Fruit fly (Drosophila melanogaster) whole organism, embryonic: ENCODE measurements around the gene CG9184.
A peak's percentile ranks its signal among the peaks of the same experiment; 100 is the strongest.

Experiments used
- Awh ChIP-seq: fragments of 200-800 bp; sonication (Bioruptor generic); IDR thresholded peaks from 2 replicates; pipeline ENCODE4, ENCODE4 v1.3.6; 2022; ENCODE audit warnings: missing biosample characterization, missing genetic modification characterization
- CG12219 ChIP-seq: fragments of 200-800 bp; sonication (Bioruptor generic); optimal IDR thresholded peaks from 3 replicates; lab custom pipeline; 2018; ENCODE audit warnings: missing biosample characterization, mild to moderate bottlenecking, missing genetic modification characterization
- CG12659 ChIP-seq: fragments of 200-800 bp; sonication (Bioruptor generic); optimal IDR thresholded peaks from 3 replicates; lab custom pipeline; 2017; ENCODE audit warnings: mild to moderate bottlenecking, missing biosample characterization, missing genetic modification reagents, missing genetic modification characterization
- CG1529 ChIP-seq: fragments of 200-800 bp; sonication (Bioruptor generic); optimal IDR thresholded peaks from 3 replicates; lab custom pipeline; 2018; ENCODE audit warnings: missing biosample characterization, missing genetic modification characterization
- CG15514 ChIP-seq: fragments of 200-800 bp; sonication (Bioruptor generic); optimal IDR thresholded peaks from 3 replicates; lab custom pipeline; 2017; ENCODE audit warnings: missing biosample characterization, missing genetic modification characterization, mild to moderate bottlenecking, moderate library complexity, missing genetic modification reagents
- CG1647 ChIP-seq: fragments of 200-800 bp; sonication (Bioruptor generic); optimal IDR thresholded peaks from 3 replicates; lab custom pipeline; 2016; ENCODE audit warnings: missing biosample characterization, missing genetic modification characterization
- CG17612 ChIP-seq: fragments of 200-800 bp; sonication (Bioruptor generic); IDR thresholded peaks from 2 replicates; pipeline ENCODE4 v1.3.6; 2022; ENCODE audit warnings: missing biosample characterization, missing genetic modification characterization
- CG17802 ChIP-seq: fragments of 200-800 bp; sonication (Bioruptor generic); optimal IDR thresholded peaks from 2 replicates; lab custom pipeline; 2018; ENCODE audit warnings: missing biosample characterization, mild to moderate bottlenecking, missing genetic modification characterization, moderate library complexity
- CG1832 ChIP-seq: fragments of 200-800 bp; sonication (Bioruptor generic); optimal IDR thresholded peaks from 2 replicates; lab custom pipeline; 2017; ENCODE audit warnings: missing biosample characterization, mild to moderate bottlenecking, missing genetic modification characterization, inconsistent platforms
- CG2202 ChIP-seq: fragments of 200-800 bp; sonication (Bioruptor generic); optimal IDR thresholded peaks from 2 replicates; lab custom pipeline; 2018; ENCODE audit warnings: missing biosample characterization, mild to moderate bottlenecking, missing genetic modification characterization
- CG30403 ChIP-seq: fragments of 200-800 bp; sonication (Bioruptor generic); optimal IDR thresholded peaks from 3 replicates; lab custom pipeline; 2016; ENCODE audit warnings: missing biosample characterization, missing genetic modification characterization
- CG32767 ChIP-seq: fragments of 200-800 bp; sonication (Bioruptor generic); IDR thresholded peaks from 2 replicates; pipeline ENCODE4 v1.3.6; 2022; ENCODE audit warnings: missing biosample characterization, missing genetic modification characterization
- CG32772 ChIP-seq: fragments of 200-800 bp; sonication (Bioruptor generic); IDR thresholded peaks from 2 replicates; pipeline ENCODE4 v1.3.6; 2022; ENCODE audit warnings: missing biosample characterization, missing genetic modification characterization
- CG33213 ChIP-seq: fragments of 200-800 bp; sonication (Bioruptor generic); optimal IDR thresholded peaks from 3 replicates; lab custom pipeline; 2016; ENCODE audit warnings: missing biosample characterization, missing genetic modification characterization
- CG33557 ChIP-seq: fragments of 200-800 bp; sonication (Bioruptor generic); optimal IDR thresholded peaks from 2 replicates; lab custom pipeline; 2019; ENCODE audit warnings: missing biosample characterization, mild to moderate bottlenecking, missing genetic modification characterization, moderate library complexity
- CG4282 ChIP-seq: fragments of 200-800 bp; sonication (Bioruptor generic); optimal IDR thresholded peaks from 2 replicates; lab custom pipeline; 2016; ENCODE audit warnings: missing biosample characterization, missing genetic modification characterization
- CG4328 ChIP-seq: fragments of 200-800 bp; sonication (Bioruptor generic); optimal IDR thresholded peaks from 3 replicates; lab custom pipeline; 2017; ENCODE audit warnings: missing biosample characterization, missing genetic modification reagents, missing genetic modification characterization
- CG6175 ChIP-seq: fragments of 200-800 bp; sonication (Bioruptor generic); IDR thresholded peaks from 3 replicates; pipeline ENCODE4 v1.3.6; 2022; ENCODE audit warnings: missing biosample characterization, missing genetic modification characterization
- CG6854 ChIP-seq: fragments of 200-800 bp; sonication (Bioruptor generic); optimal IDR thresholded peaks from 3 replicates; lab custom pipeline; 2017; ENCODE audit warnings: missing biosample characterization, mild to moderate bottlenecking, missing genetic modification characterization
- CG7928 ChIP-seq: fragments of 200-800 bp; sonication (Bioruptor generic); optimal IDR thresholded peaks from 2 replicates; lab custom pipeline; 2017; ENCODE audit warnings: missing biosample characterization, mild to moderate bottlenecking, missing genetic modification characterization
- CG8089 ChIP-seq: fragments of 200-800 bp; sonication (Bioruptor generic); optimal IDR thresholded peaks from 3 replicates; lab custom pipeline; 2016; ENCODE audit warnings: missing biosample characterization, missing genetic modification characterization
- CG8478 ChIP-seq: fragments of >200 bp; optimal IDR thresholded peaks from 2 replicates; lab custom pipeline; 2018
- CG9932 ChIP-seq: fragments of 200-800 bp; sonication (Bioruptor generic); IDR thresholded peaks from 2 replicates; pipeline ENCODE4 v1.3.6; 2022; ENCODE audit warnings: missing biosample characterization, missing genetic modification characterization
- CHES-1-like ChIP-seq: fragments of 200-800 bp; sonication (Bioruptor generic); optimal IDR thresholded peaks from 2 replicates; lab custom pipeline; 2016; ENCODE audit warnings: missing biosample characterization, missing genetic modification characterization
- Dip2 ChIP-seq: fragments of 200-800 bp; sonication (Bioruptor generic); IDR thresholded peaks from 2 replicates; pipeline ENCODE4 v1.3.6; 2022; ENCODE audit warnings: missing biosample characterization, missing genetic modification characterization
- Doc2 ChIP-seq: fragments of 200-800 bp; sonication (Bioruptor generic); IDR thresholded peaks from 2 replicates; pipeline ENCODE4 v1.3.6; 2022; ENCODE audit warnings: missing biosample characterization, missing genetic modification characterization
- GATAe ChIP-seq: fragments of 200-800 bp; sonication (Bioruptor generic); conservative IDR thresholded peaks from 2 replicates; pipeline ENCODE4 v1.3.6; 2022; ENCODE audit warnings: missing biosample characterization, missing genetic modification characterization
- Gsc ChIP-seq: fragments of 200-800 bp; sonication (Bioruptor generic); IDR thresholded peaks from 2 replicates; pipeline ENCODE4 v1.3.6; 2022; ENCODE audit warnings: missing biosample characterization, missing genetic modification characterization
- Meics ChIP-seq: fragments of 200-800 bp; sonication (Bioruptor generic); optimal IDR thresholded peaks from 2 replicates; lab custom pipeline; 2017; ENCODE audit warnings: missing biosample characterization, mild to moderate bottlenecking, missing genetic modification characterization
- Ptx1 ChIP-seq: fragments of 200-800 bp; sonication (Bioruptor generic); IDR thresholded peaks from 2 replicates; pipeline ENCODE4 v1.3.6; 2022; ENCODE audit warnings: missing biosample characterization, missing genetic modification characterization
- Six4 ChIP-seq: fragments of 200-800 bp; sonication (Bioruptor generic); optimal IDR thresholded peaks from 2 replicates; lab custom pipeline; 2016; ENCODE audit warnings: missing biosample characterization, missing genetic modification characterization
- YL-1 ChIP-seq: fragments of 200-800 bp; sonication (Bioruptor generic); optimal IDR thresholded peaks from 3 replicates; lab custom pipeline; 2017; ENCODE audit warnings: missing biosample characterization, mild to moderate bottlenecking, missing genetic modification characterization
- abd-A ChIP-seq: fragments of 200-800 bp; sonication (Bioruptor generic); optimal IDR thresholded peaks from 3 replicates; lab custom pipeline; 2019; ENCODE audit warnings: missing biosample characterization, mild to moderate bottlenecking, missing genetic modification characterization, moderate library complexity
- az2 ChIP-seq: fragments of 200-800 bp; sonication (Bioruptor generic); optimal IDR thresholded peaks from 3 replicates; lab custom pipeline; 2016; ENCODE audit warnings: missing biosample characterization, missing genetic modification characterization
- bbx ChIP-seq: fragments of 200-800 bp; sonication (Bioruptor generic); IDR thresholded peaks from 2 replicates; pipeline ENCODE4 v1.3.6; 2022; ENCODE audit warnings: missing biosample characterization, missing genetic modification characterization; ENCODE audit not compliant: partially characterized antibody
- ci ChIP-seq: fragments of 200-800 bp; sonication (Bioruptor generic); IDR thresholded peaks from 3 replicates; pipeline ENCODE4 v1.3.6; 2022; ENCODE audit warnings: missing biosample characterization, missing genetic modification characterization
- crc ChIP-seq: fragments of 200-800 bp; sonication (Bioruptor generic); optimal IDR thresholded peaks from 2 replicates; lab custom pipeline; 2016; ENCODE audit warnings: missing biosample characterization, missing genetic modification characterization
- fd102C ChIP-seq: fragments of 200-800 bp; sonication (Bioruptor generic); optimal IDR thresholded peaks from 2 replicates; lab custom pipeline; 2018; ENCODE audit warnings: missing biosample characterization, mild to moderate bottlenecking, missing genetic modification characterization, moderate library complexity
- ftz-f1 ChIP-seq: fragments of 200-800 bp; sonication (Bioruptor generic); optimal IDR thresholded peaks from 2 replicates; lab custom pipeline; 2016; ENCODE audit warnings: missing biosample characterization, missing genetic modification characterization
- gem ChIP-seq: fragments of 200-800 bp; sonication (Bioruptor generic); optimal IDR thresholded peaks from 2 replicates; lab custom pipeline; 2019; ENCODE audit warnings: missing biosample characterization, mild to moderate bottlenecking, missing genetic modification characterization, moderate library complexity
- her ChIP-seq: fragments of 200-800 bp; sonication (Bioruptor generic); optimal IDR thresholded peaks from 2 replicates; lab custom pipeline; 2016; ENCODE audit warnings: missing biosample characterization, missing genetic modification characterization
- hkb ChIP-seq, 2 experiments: fragments of 200-800 bp in 1 of 2; fragments of >200 bp in 1 of 2; sonication (Bioruptor generic) in 1 of 2; IDR thresholded peaks in 1 of 2; optimal IDR thresholded peaks in 1 of 2; 2 replicates each; pipeline versions ENCODE4 v1.3.6 to Lab custom; 2017 to 2022; ENCODE audit warnings: missing biosample characterization in 1 of 2, missing genetic modification characterization in 1 of 2
- jigr1 ChIP-seq: fragments of 200-800 bp; sonication (Bioruptor generic); IDR thresholded peaks from 3 replicates; pipeline ENCODE4 v1.3.6; 2022; ENCODE audit warnings: missing biosample characterization, missing genetic modification characterization
- nerfin-1 ChIP-seq: fragments of 200-800 bp; sonication (Bioruptor generic); optimal IDR thresholded peaks from 3 replicates; lab custom pipeline; 2019; ENCODE audit warnings: missing biosample characterization, mild to moderate bottlenecking, missing genetic modification characterization, moderate library complexity
- odd ChIP-seq: fragments of 200-800 bp; sonication (Bioruptor generic); optimal IDR thresholded peaks from 2 replicates; lab custom pipeline; 2017; ENCODE audit warnings: missing biosample characterization, mild to moderate bottlenecking, missing genetic modification characterization
- pita ChIP-seq: fragments of 200-800 bp; sonication (Bioruptor generic); optimal IDR thresholded peaks from 2 replicates; lab custom pipeline; 2017; ENCODE audit warnings: missing biosample characterization, mild to moderate bottlenecking, missing genetic modification characterization
- row ChIP-seq: fragments of 200-800 bp; sonication (Bioruptor generic); IDR thresholded peaks from 3 replicates; pipeline ENCODE4 v1.3.6; 2022; ENCODE audit warnings: missing biosample characterization, missing genetic modification characterization
- scrt ChIP-seq: fragments of 200-800 bp; sonication (Bioruptor generic); optimal IDR thresholded peaks from 2 replicates; lab custom pipeline; 2018; ENCODE audit warnings: missing biosample characterization, mild to moderate bottlenecking, missing genetic modification characterization, moderate library complexity
- toy ChIP-seq: fragments of 200-800 bp; sonication (Bioruptor generic); IDR thresholded peaks from 2 replicates; pipeline ENCODE4 v1.3.6; 2022; ENCODE audit warnings: missing biosample characterization, missing genetic modification characterization
- z ChIP-seq: fragments of 200-800 bp; sonication (Bioruptor generic); IDR thresholded peaks from 3 replicates; pipeline ENCODE4 v1.3.6; 2022; ENCODE audit warnings: missing biosample characterization, missing genetic modification characterization
- zen2 ChIP-seq: fragments of 200-800 bp; sonication (Bioruptor generic); IDR thresholded peaks from 3 replicates; pipeline ENCODE4 v1.3.6; 2022; ENCODE audit warnings: missing biosample characterization, missing genetic modification characterization; ENCODE audit not compliant: partially characterized antibody
- zf30C ChIP-seq: fragments of 200-800 bp; sonication (Bioruptor generic); optimal IDR thresholded peaks from 3 replicates; lab custom pipeline; 2018; ENCODE audit warnings: missing biosample characterization, mild to moderate bottlenecking, missing genetic modification characterization

CG9184 gene

dm6 chr3L:1335428-1335764, 12.8 kb upstream of the CG9184 start:
- no peak for TF ChIP-seq CHES-1-like (GFP tag; lab: Kevin White, UChicago)
- no peak for TF ChIP-seq CG4328
- TF ChIP-seq CG33557 (GFP tag; lab: Kevin White, UChicago) = no peak
- TF ChIP-seq az2 (GFP tag; lab: Kevin White, UChicago) = peak; percentile 29
- TF ChIP-seq CG9932 (GFP tag; lab: Robert Waterston, UW) = peak; percentile 77
- TF ChIP-seq CG15514 = peak; percentile 40
- TF ChIP-seq crc (GFP tag; lab: Kevin White, UChicago) = peak; percentile 19
- TF ChIP-seq CG7928 = no peak
- TF ChIP-seq CG2202 (tag; lab: Kevin White, UChicago) = no peak
- TF ChIP-seq CG1529 = no peak
- TF ChIP-seq gem (tag; lab: Kevin White, UChicago) = peak; percentile 53
- no peak for TF ChIP-seq YL-1 (GFP tag; lab: Kevin White, UChicago)
- TF ChIP-seq CG17802 = no peak
- TF ChIP-seq bbx = no peak
- TF ChIP-seq CG6175 (GFP tag; lab: Robert Waterston, UW) = no peak
- no peak for TF ChIP-seq odd
- no peak for TF ChIP-seq CG6854
- peak; percentile 87 for TF ChIP-seq row (GFP tag; lab: Robert Waterston, UW)
- TF ChIP-seq CG33213 (GFP tag; lab: Kevin White, UChicago) = no peak
- no peak for TF ChIP-seq hkb (optimal IDR thresholded peaks at IDR 0.05; lab: Kevin White, UChicago)
- TF ChIP-seq hkb (GFP tag; IDR thresholded peaks at IDR 0.05; lab: Robert Waterston, UW) = peak; percentile 73
- no peak for TF ChIP-seq CG8478 (lab: Kevin White, UChicago)
- no peak for TF ChIP-seq CG8089 (GFP tag; lab: Kevin White, UChicago)
- no peak for TF ChIP-seq zf30C (GFP tag; lab: Kevin White, UChicago)
- peak; percentile 74; the same call in 2 of the 3 replicates for TF ChIP-seq ci (GFP tag; lab: Robert Waterston, UW)
- TF ChIP-seq CG32767 (GFP tag; lab: Robert Waterston, UW) = no peak
- no peak for TF ChIP-seq zen2 (GFP tag; lab: Robert Waterston, UW)
- peak; percentile 65 for TF ChIP-seq Ptx1 (GFP tag; lab: Robert Waterston, UW)
- TF ChIP-seq CG12219 = no peak
- peak; percentile 56 for TF ChIP-seq nerfin-1 (tag; lab: Kevin White, UChicago)
- TF ChIP-seq scrt (GFP tag; lab: Kevin White, UChicago) = peak; percentile 93
- 0 out of 2 replicates have a peak, but pooled peaks have one; percentile 29 for TF ChIP-seq CG17612 (GFP tag; lab: Robert Waterston, UW)
- TF ChIP-seq pita (GFP tag; lab: Kevin White, UChicago) = no peak
- no peak for TF ChIP-seq Doc2 (GFP tag; lab: Robert Waterston, UW)
- TF ChIP-seq GATAe = no peak
- no peak for TF ChIP-seq CG4282
- TF ChIP-seq Dip2 (GFP tag; lab: Robert Waterston, UW) = no peak
- TF ChIP-seq CG1832 (GFP tag; lab: Kevin White, UChicago) = no peak
- TF ChIP-seq CG32772 (GFP tag; lab: Robert Waterston, UW) = peak; percentile 33; the same call in 1 of the 2 replicates
- TF ChIP-seq fd102C (GFP tag; lab: Kevin White, UChicago) = no peak
- no peak for TF ChIP-seq z (GFP tag; lab: Robert Waterston, UW)
- TF ChIP-seq Gsc (GFP tag; lab: Robert Waterston, UW) = no peak
- TF ChIP-seq CG1647 (GFP tag; lab: Kevin White, UChicago) = peak; percentile 49
- TF ChIP-seq her (GFP tag; lab: Kevin White, UChicago) = peak; percentile 64
- TF ChIP-seq CG12659 (GFP tag; lab: Kevin White, UChicago) = no peak
- peak; percentile 40 for TF ChIP-seq Meics (GFP tag; lab: Kevin White, UChicago)
- no peak for TF ChIP-seq Six4 (GFP tag; lab: Kevin White, UChicago)
- TF ChIP-seq Awh (GFP tag; lab: Robert Waterston, UW) = 0 out of 2 replicates have a peak, but pooled peaks have one; percentile 30
- TF ChIP-seq abd-A (tag; lab: Kevin White, UChicago) = no peak
- no peak for TF ChIP-seq toy (GFP tag; lab: Robert Waterston, UW)
- TF ChIP-seq CG30403 (GFP tag; lab: Kevin White, UChicago) = peak; percentile 29
- TF ChIP-seq ftz-f1 (GFP tag; lab: Kevin White, UChicago) = no peak
- TF ChIP-seq jigr1 (GFP tag; lab: Robert Waterston, UW) = no peak
